Fruit fly (Drosophila melanogaster) whole organism, prepupa: ENCODE results near the gene Rbp9.

Experiments used
- CG10669 ChIP-seq: fragments of 200-800 bp; sonication (Bioruptor generic); optimal IDR thresholded peaks from 3 replicates; lab custom pipeline; 2018; ENCODE audit warnings: missing biosample characterization, mild to moderate bottlenecking, missing genetic modification characterization, moderate library complexity
- CG11294 ChIP-seq: fragments of 200-800 bp; sonication (Bioruptor generic); IDR thresholded peaks from 2 replicates; pipeline ENCODE4 v1.3.6; 2022; ENCODE audit warnings: missing biosample characterization, missing genetic modification characterization
- CG11762 ChIP-seq: fragments of 200-800 bp; sonication (Bioruptor generic); optimal IDR thresholded peaks from 3 replicates; lab custom pipeline; 2016; ENCODE audit warnings: missing biosample characterization, missing genetic modification characterization; ENCODE audit not compliant: insufficient read depth
- CG11902 ChIP-seq: fragments of 200-800 bp; sonication (Bioruptor generic); optimal IDR thresholded peaks from 3 replicates; lab custom pipeline; 2016; ENCODE audit warnings: missing biosample characterization, missing genetic modification characterization
- CG15336 ChIP-seq: fragments of 200-800 bp; sonication (Bioruptor generic); IDR thresholded peaks from 2 replicates; pipeline ENCODE4 v1.3.6; 2022; ENCODE audit warnings: missing biosample characterization, missing genetic modification characterization
- CG1621 ChIP-seq: fragments of 200-800 bp; sonication (Bioruptor generic); optimal IDR thresholded peaks from 3 replicates; lab custom pipeline; 2018; ENCODE audit warnings: missing biosample characterization, mild to moderate bottlenecking, missing genetic modification characterization
- CG3032 ChIP-seq: fragments of 200-800 bp; optimal IDR thresholded peaks from 2 replicates; lab custom pipeline; 2019; ENCODE audit warnings: missing biosample characterization, mild to moderate bottlenecking, missing genetic modification characterization, moderate library complexity
- CG31627 ChIP-seq: fragments of 200-800 bp; sonication (Bioruptor generic); optimal IDR thresholded peaks from 3 replicates; lab custom pipeline; 2016; ENCODE audit warnings: missing biosample characterization, missing genetic modification characterization
- CG32006 ChIP-seq: fragments of 200-800 bp; sonication (Bioruptor generic); optimal IDR thresholded peaks from 3 replicates; lab custom pipeline; 2017; ENCODE audit warnings: missing biosample characterization, mild to moderate bottlenecking, missing genetic modification characterization
- CG34406 ChIP-seq: fragments of 200-800 bp; sonication (Bioruptor generic); optimal IDR thresholded peaks from 3 replicates; lab custom pipeline; 2016; ENCODE audit warnings: missing biosample characterization, missing genetic modification characterization
- CG3919 ChIP-seq: fragments of 200-800 bp; sonication (Bioruptor generic); optimal IDR thresholded peaks from 3 replicates; lab custom pipeline; 2016; ENCODE audit warnings: missing biosample characterization, missing genetic modification characterization
- CG4318 ChIP-seq: fragments of 200-800 bp; sonication (Bioruptor generic); optimal IDR thresholded peaks from 3 replicates; lab custom pipeline; 2017; ENCODE audit warnings: missing biosample characterization, mild to moderate bottlenecking, missing genetic modification characterization
- CG6163 ChIP-seq: fragments of 200-800 bp; sonication (Bioruptor generic); IDR thresholded peaks from 3 replicates; pipeline ENCODE4 v1.3.6; 2022; ENCODE audit warnings: missing biosample characterization, missing genetic modification characterization
- CG6792 ChIP-seq: fragments of 200-800 bp; sonication (Bioruptor generic); optimal IDR thresholded peaks from 3 replicates; lab custom pipeline; 2016; ENCODE audit warnings: missing biosample characterization, missing genetic modification characterization
- CG6808 ChIP-seq: fragments of 200-800 bp; sonication (Bioruptor generic); optimal IDR thresholded peaks from 3 replicates; lab custom pipeline; 2017; ENCODE audit warnings: missing biosample characterization, missing genetic modification characterization, mild to moderate bottlenecking, moderate library complexity, missing genetic modification reagents
- CG6854 ChIP-seq: fragments of 200-800 bp; sonication (Bioruptor generic); optimal IDR thresholded peaks from 2 replicates; lab custom pipeline; 2017; ENCODE audit warnings: missing biosample characterization, mild to moderate bottlenecking, missing genetic modification characterization
- CG8119 ChIP-seq: fragments of 200-800 bp; sonication (Bioruptor generic); IDR thresholded peaks from 3 replicates; pipeline ENCODE4 v1.3.6; 2022; ENCODE audit warnings: missing biosample characterization, missing genetic modification characterization
- CG8319 ChIP-seq: fragments of 200-800 bp; sonication (Bioruptor generic); optimal IDR thresholded peaks from 3 replicates; lab custom pipeline; 2016; ENCODE audit warnings: missing biosample characterization, missing genetic modification characterization
- CG8632 ChIP-seq: fragments of 200-800 bp; sonication (Bioruptor generic); optimal IDR thresholded peaks from 3 replicates; lab custom pipeline; 2016; ENCODE audit warnings: missing biosample characterization, missing genetic modification characterization
- CG9139 ChIP-seq: fragments of 200-800 bp; sonication (Bioruptor generic); optimal IDR thresholded peaks from 3 replicates; lab custom pipeline; 2017; ENCODE audit warnings: missing biosample characterization, mild to moderate bottlenecking, missing genetic modification characterization
- Eip93F ChIP-seq: fragments of 200-800 bp; sonication (Bioruptor generic); optimal IDR thresholded peaks from 2 replicates; lab custom pipeline; 2016; ENCODE audit warnings: missing biosample characterization, mild to moderate bottlenecking, missing genetic modification characterization
- Ets96B ChIP-seq: fragments of 200-800 bp; optimal IDR thresholded peaks from 2 replicates; lab custom pipeline; 2019; ENCODE audit warnings: missing biosample characterization, mild to moderate bottlenecking, missing genetic modification characterization, moderate library complexity
- Gug ChIP-seq: fragments of 200-800 bp; sonication (Bioruptor generic); IDR thresholded peaks from 2 replicates; pipeline ENCODE4 v1.3.6; 2022; ENCODE audit warnings: missing biosample characterization, missing genetic modification characterization
- Hr38 ChIP-seq: sonication (Bioruptor generic); optimal IDR thresholded peaks from 2 replicates; lab custom pipeline; 2016; ENCODE audit warnings: missing biosample characterization, missing genetic modification characterization
- Hr39 ChIP-seq: fragments of 200-800 bp; sonication (Bioruptor generic); optimal IDR thresholded peaks from 2 replicates; lab custom pipeline; 2016; ENCODE audit warnings: missing biosample characterization, missing genetic modification characterization
- OdsH ChIP-seq: fragments of 200-800 bp; sonication (Bioruptor generic); optimal IDR thresholded peaks from 3 replicates; lab custom pipeline; 2016; ENCODE audit warnings: missing biosample characterization, missing genetic modification characterization
- Smox ChIP-seq: fragments of 200-800 bp; sonication (Bioruptor generic); optimal IDR thresholded peaks from 3 replicates; lab custom pipeline; 2016; ENCODE audit warnings: missing biosample characterization, missing genetic modification characterization
- Sox15 ChIP-seq: fragments of 200-800 bp; sonication (Bioruptor generic); optimal IDR thresholded peaks from 3 replicates; lab custom pipeline; 2016; ENCODE audit warnings: missing biosample characterization, missing genetic modification characterization
- acj6 ChIP-seq: fragments of 200-800 bp; sonication (Bioruptor generic); optimal IDR thresholded peaks from 3 replicates; lab custom pipeline; 2016; ENCODE audit warnings: missing biosample characterization, missing genetic modification characterization
- cyc ChIP-seq: fragments of 200-800 bp; sonication (Bioruptor generic); optimal IDR thresholded peaks from 3 replicates; lab custom pipeline; 2016; ENCODE audit warnings: missing biosample characterization, missing genetic modification characterization
- dac ChIP-seq: fragments of 200-800 bp; sonication (Bioruptor generic); optimal IDR thresholded peaks from 2 replicates; lab custom pipeline; 2017; ENCODE audit warnings: missing biosample characterization, mild to moderate bottlenecking, missing genetic modification characterization
- dsx ChIP-seq: fragments of 200-800 bp; optimal IDR thresholded peaks from 3 replicates; lab custom pipeline; 2019; ENCODE audit warnings: missing biosample characterization, mild to moderate bottlenecking, missing genetic modification characterization, moderate library complexity; ENCODE audit not compliant: poor library complexity, severe bottlenecking
- eg ChIP-seq: fragments of 200-800 bp; sonication (Bioruptor generic); IDR thresholded peaks from 3 replicates; pipeline ENCODE4 v1.3.6; 2022; ENCODE audit warnings: missing biosample characterization, missing genetic modification characterization
- esn ChIP-seq: fragments of 200-800 bp; sonication (Bioruptor generic); optimal IDR thresholded peaks from 2 replicates; lab custom pipeline; 2016; ENCODE audit warnings: missing biosample characterization, mild to moderate bottlenecking, missing genetic modification characterization, moderate library complexity
- fd59A ChIP-seq: fragments of 200-800 bp; sonication (Bioruptor generic); optimal IDR thresholded peaks from 2 replicates; lab custom pipeline; 2017; ENCODE audit warnings: missing biosample characterization, mild to moderate bottlenecking, missing genetic modification characterization, missing genetic modification reagents
- fd85E ChIP-seq: fragments of 200-800 bp; sonication (Bioruptor generic); optimal IDR thresholded peaks from 3 replicates; lab custom pipeline; 2016; ENCODE audit warnings: missing biosample characterization, missing genetic modification characterization
- fkh ChIP-seq: fragments of 200-800 bp; sonication (Bioruptor generic); optimal IDR thresholded peaks from 3 replicates; lab custom pipeline; 2017; ENCODE audit warnings: missing biosample characterization, mild to moderate bottlenecking, missing genetic modification characterization, moderate library complexity
- lz ChIP-seq: fragments of 200-800 bp; sonication (Bioruptor generic); optimal IDR thresholded peaks from 3 replicates; lab custom pipeline; 2016; ENCODE audit warnings: missing biosample characterization, missing genetic modification characterization
- pdm3 ChIP-seq: fragments of 200-800 bp; sonication (Bioruptor generic); optimal IDR thresholded peaks from 3 replicates; lab custom pipeline; 2016; ENCODE audit warnings: missing biosample characterization, missing genetic modification characterization
- salr ChIP-seq, 2 experiments: fragments of 200-800 bp; sonication (Bioruptor generic); optimal IDR thresholded peaks; 3 replicates each; lab custom pipeline; 2016 to 2018; ENCODE audit warnings: missing biosample characterization in 2 of 2, missing genetic modification characterization in 2 of 2, mild to moderate bottlenecking in 1 of 2
- spab ChIP-seq: fragments of 200-800 bp; sonication (Bioruptor generic); optimal IDR thresholded peaks from 2 replicates; lab custom pipeline; 2017; ENCODE audit warnings: missing biosample characterization, mild to moderate bottlenecking, missing genetic modification characterization, missing genetic modification reagents
- vri ChIP-seq: fragments of 200-800 bp; sonication (Bioruptor generic); optimal IDR thresholded peaks from 3 replicates; lab custom pipeline; 2016; ENCODE audit warnings: missing biosample characterization, mild to moderate bottlenecking, missing genetic modification characterization

Rbp9 gene

DNA sequence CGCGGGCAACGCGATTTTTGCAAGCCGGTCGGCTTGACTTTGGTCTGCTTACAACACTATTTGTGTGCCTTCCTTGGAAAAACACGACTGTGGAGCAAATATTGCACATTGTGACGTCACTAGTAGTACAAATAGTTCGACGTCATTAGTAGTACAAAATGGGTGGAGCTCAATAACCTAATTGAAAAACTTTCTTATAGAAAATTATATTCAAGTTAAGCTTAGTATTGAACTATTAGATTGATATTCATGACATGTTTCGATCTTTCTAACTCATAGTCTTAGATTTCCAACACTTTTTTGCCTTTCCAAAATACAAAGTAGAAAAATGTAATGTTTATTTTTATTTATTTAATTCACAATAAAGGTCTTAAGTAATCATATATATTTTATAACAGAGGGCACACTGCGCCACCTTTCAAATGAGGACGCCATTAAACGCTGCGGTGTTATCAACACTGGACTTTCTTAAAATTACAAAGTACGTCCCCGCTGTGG lies 17.9 kb downstream of the Rbp9 start, which contains the start of the genes Rrp1 and gammaTub23C (continued):
- peak; percentile 90 for TF ChIP-seq CG8319 (GFP tag; lab: Kevin White, UChicago)
- TF ChIP-seq OdsH (GFP tag; lab: Kevin White, UChicago): peak; percentile 93
- peak; percentile 54 for TF ChIP-seq Eip93F (GFP tag; lab: Kevin White, UChicago)
- peak; percentile 90 for TF ChIP-seq CG34406 (GFP tag; lab: Kevin White, UChicago)
- TF ChIP-seq CG31627 (GFP tag; lab: Kevin White, UChicago): peak; percentile 90
- TF ChIP-seq CG4318 (GFP tag; lab: Kevin White, UChicago): peak; percentile 89
- peak; percentile 90 for TF ChIP-seq CG8632 (GFP tag; lab: Kevin White, UChicago)
- TF ChIP-seq CG9139 (GFP tag; lab: Kevin White, UChicago): peak; percentile 68

DNA sequence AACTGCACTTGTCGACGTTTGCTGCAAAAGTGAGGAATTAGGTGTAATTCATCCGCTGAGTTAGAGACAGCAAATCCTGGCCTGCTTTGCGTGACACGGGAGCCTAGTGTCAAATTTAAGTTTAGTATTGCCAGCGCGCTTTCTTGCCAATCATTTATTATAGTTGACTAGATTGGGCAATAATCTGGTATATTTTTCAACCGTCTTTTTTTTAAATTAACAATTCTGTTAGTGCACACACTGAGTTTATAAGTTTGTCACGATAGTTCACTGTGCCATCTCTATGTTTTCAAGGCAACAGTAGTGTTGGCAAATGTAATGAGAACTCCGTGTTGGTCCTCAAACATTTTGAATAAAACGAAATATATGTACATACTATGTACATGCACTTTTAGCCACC lies 22.3 kb downstream of the Rbp9 start, which contains the start of the genes CG9641 and CG3165:
Gene CG9641 (minus strand): TSS at position 34 of the 400 bp plus-strand sequence.
Gene CG3165 (plus strand): TSS at position 294 of the 400 bp plus-strand sequence.
- peak; percentile 80 for TF ChIP-seq CG6163 (GFP tag; lab: Robert Waterston, UW)
- TF ChIP-seq CG32006 (GFP tag; lab: Kevin White, UChicago): no peak
- peak; percentile 64 for TF ChIP-seq Eip93F (GFP tag; lab: Kevin White, UChicago)
- no peak for TF ChIP-seq CG6792 (GFP tag; lab: Kevin White, UChicago)
- peak; percentile 83 for TF ChIP-seq eg (GFP tag; lab: Robert Waterston, UW)
- TF ChIP-seq dac (GFP tag; lab: Kevin White, UChicago): no peak
- peak; percentile 82 for TF ChIP-seq Gug (GFP tag; lab: Robert Waterston, UW)
- peak; percentile 15 for TF ChIP-seq Hr38 (GFP tag; lab: Kevin White, UChicago)
- no peak for TF ChIP-seq OdsH (GFP tag; lab: Kevin White, UChicago)
- no peak for TF ChIP-seq acj6 (GFP tag; lab: Kevin White, UChicago)
- peak; percentile 74 for TF ChIP-seq CG6854 (GFP tag; lab: Kevin White, UChicago)
- no peak for TF ChIP-seq CG3919 (GFP tag; lab: Kevin White, UChicago)
- TF ChIP-seq CG3032 (tag; lab: Kevin White, UChicago): peak; percentile 86
- TF ChIP-seq pdm3 (GFP tag; lab: Kevin White, UChicago): no peak
- no peak for TF ChIP-seq CG34406 (GFP tag; lab: Kevin White, UChicago)
- peak; percentile 92 for TF ChIP-seq cyc (GFP tag; lab: Kevin White, UChicago)
- peak; percentile 74 for TF ChIP-seq fd59A
- TF ChIP-seq CG11762 (GFP tag; lab: Kevin White, UChicago): peak; percentile 72
- peak; percentile 76; the same call in 2 of the 3 replicates for TF ChIP-seq CG8119 (GFP tag; lab: Robert Waterston, UW)
- no peak for TF ChIP-seq vri
- peak; percentile 92 for TF ChIP-seq lz (GFP tag; lab: Kevin White, UChicago)
- TF ChIP-seq CG11294 (GFP tag; lab: Robert Waterston, UW): peak; percentile 66; the same call in 1 of the 2 replicates
- TF ChIP-seq CG1621 (tag; lab: Kevin White, UChicago): peak; percentile 74
- no peak for TF ChIP-seq CG6808
- TF ChIP-seq fd85E (GFP tag; lab: Kevin White, UChicago): no peak
- TF ChIP-seq Ets96B (tag; lab: Kevin White, UChicago): peak; percentile 75
- no peak for TF ChIP-seq CG10669 (GFP tag; lab: Kevin White, UChicago)
- TF ChIP-seq esn (GFP tag; lab: Kevin White, UChicago): peak; percentile 91
- TF ChIP-seq Hr39: no peak
- TF ChIP-seq CG4318 (GFP tag; lab: Kevin White, UChicago): no peak
- peak; percentile 78 for TF ChIP-seq CG11902 (GFP tag; lab: Kevin White, UChicago)
- TF ChIP-seq Sox15 (GFP tag; lab: Kevin White, UChicago): peak; percentile 73
- peak; percentile 92 for TF ChIP-seq CG31627 (GFP tag; lab: Kevin White, UChicago)
- no peak for TF ChIP-seq fkh
- TF ChIP-seq CG15336 (GFP tag; lab: Robert Waterston, UW): peak; percentile 83
- TF ChIP-seq Smox (GFP tag; lab: Kevin White, UChicago): no peak
- TF ChIP-seq spab: no peak
- no peak for TF ChIP-seq dsx (GFP tag; lab: Kevin White, UChicago)
- peak in 1 of 2 experiments; percentile 58 for TF ChIP-seq salr (GFP tag; optimal IDR thresholded peaks at IDR 0.05; lab: Kevin White, UChicago)
